Worm (Caenorhabditis elegans): ENCODE data around the gene cyp-29A2.

Gene cyp-29A2

ce11 chrV:11234350-11234749 is 17.0 kb downstream of the cyp-29A2 start, which contains the start of gene T19B10.5:
Gene T19B10.5, plus strand, starts transcription at chrV:11234650.
- TF ChIP-seq sea-2 (GFP tag; IDR thresholded peaks at IDR 0.05) (no peak), hlh-26 (GFP tag; conservative IDR thresholded peaks at IDR 0.05) (no peak), dpff-1 (tag; optimal IDR thresholded peaks at IDR 0.05) (no peak), nfya-1 (tag; optimal IDR thresholded peaks at IDR 0.05; ENCODE audit: borderline replicate concordance, insufficient read depth) (no peak), mes-4 (tag; optimal IDR thresholded peaks at IDR 0.05) (no peak), lsy-27 (tag; optimal IDR thresholded peaks at IDR 0.05; ENCODE audit: borderline replicate concordance, insufficient read depth) (no peak), rec-8 (tag; optimal IDR thresholded peaks at IDR 0.05) (no peak), snpc-4 (GFP tag; optimal IDR thresholded peaks at IDR 0.05) (no peak), snpc-4 (tag; optimal IDR thresholded peaks at IDR 0.05) (no peak), ztf-6 (GFP tag; IDR thresholded peaks at IDR 0.05) (no peak), lir-1 (GFP tag; conservative IDR thresholded peaks at IDR 0.05) (no peak), bed-2 (GFP tag; IDR thresholded peaks at IDR 0.05) (no peak), ceh-58 (GFP tag; IDR thresholded peaks at IDR 0.05) (no peak), hmg-1.2 (GFP tag; IDR thresholded peaks at IDR 0.05) (no peak)

ce11 chrV:11235876-11236275 is 18.5 kb downstream of the cyp-29A2 start:
- TF ChIP-seq pha-4 (tag; optimal IDR thresholded peaks at IDR 0.05) (no peak), ets-4 (GFP tag; optimal IDR thresholded peaks at IDR 0.05) (peak; percentile 14), nhr-80 (tag; optimal IDR thresholded peaks at IDR 0.05) (peak; percentile 81)

- TF ChIP-seq ekl-4 (GFP tag; IDR thresholded peaks at IDR 0.05): peak; percentile 84
- peak; percentile 78 for TF ChIP-seq lin-26 (GFP tag; IDR thresholded peaks at IDR 0.05)
- TF ChIP-seq zfh-2 (GFP tag; conservative IDR thresholded peaks at IDR 0.05): no peak
- TF ChIP-seq F57C9.4 (tag; optimal IDR thresholded peaks at IDR 0.05): no peak
- peak; percentile 88 for TF ChIP-seq xnd-1 (tag; optimal IDR thresholded peaks at IDR 0.05)
- no peak for TF ChIP-seq tbx-9 (tag; optimal IDR thresholded peaks at IDR 0.05; ENCODE audit: borderline replicate concordance)
- TF ChIP-seq egl-18 (GFP tag; IDR thresholded peaks at IDR 0.05): no peak
- peak; percentile 95 for TF ChIP-seq dox-1 (GFP tag; IDR thresholded peaks at IDR 0.05)
- peak; percentile 90 for TF ChIP-seq unc-130 (GFP tag; optimal IDR thresholded peaks at IDR 0.05)
- no peak for TF ChIP-seq F57A8.1 (GFP tag; optimal IDR thresholded peaks at IDR 0.05)
- TF ChIP-seq let-526 (GFP tag; IDR thresholded peaks at IDR 0.05): 0 out of 2 replicates have a peak, but pooled peaks have one; percentile 23
- no peak for TF ChIP-seq ztf-6 (GFP tag; IDR thresholded peaks at IDR 0.05)
- peak; percentile 92 for TF ChIP-seq B0336.3 (GFP tag; IDR thresholded peaks at IDR 0.05)
- no peak for TF ChIP-seq nhr-120 (GFP tag; IDR thresholded peaks at IDR 0.05)
- TF ChIP-seq bed-2 (GFP tag; IDR thresholded peaks at IDR 0.05): 0 out of 2 replicates have a peak, but pooled peaks have one; percentile 62
- TF ChIP-seq lsy-27 (tag; optimal IDR thresholded peaks at IDR 0.05; ENCODE audit: borderline replicate concordance, insufficient read depth): no peak
- TF ChIP-seq F22D6.2 (tag; optimal IDR thresholded peaks at IDR 0.05): no peak
- TF ChIP-seq Y79H2A.3 (GFP tag; conservative IDR thresholded peaks at IDR 0.05): peak; percentile 55; the same call in 1 of the 2 replicates
- TF ChIP-seq aptf-3 (GFP tag; IDR thresholded peaks at IDR 0.05): no peak
- no peak for TF ChIP-seq cebp-1 (GFP tag; IDR thresholded peaks at IDR 0.05)
- no peak for TF ChIP-seq cebp-1 (tag; optimal IDR thresholded peaks at IDR 0.05)
- TF ChIP-seq F33H1.4 (GFP tag; IDR thresholded peaks at IDR 0.05): peak; percentile 81
- TF ChIP-seq rec-8 (tag; optimal IDR thresholded peaks at IDR 0.05): no peak
- TF ChIP-seq nfyb-1 (GFP tag; IDR thresholded peaks at IDR 0.05): 0 out of 2 replicates have a peak, but pooled peaks have one; percentile 14
- TF ChIP-seq hmg-20 (GFP tag; IDR thresholded peaks at IDR 0.05): no peak
- peak; percentile 81 for TF ChIP-seq Y95B8A.8 (GFP tag; IDR thresholded peaks at IDR 0.05)
- TF ChIP-seq lin-35 (GFP tag; optimal IDR thresholded peaks at IDR 0.05): peak; percentile 8 to 59 (median 43)
- TF ChIP-seq sptf-2 (GFP tag; optimal IDR thresholded peaks at IDR 0.05): no peak
- no peak for TF ChIP-seq ZK185.1 (tag; optimal IDR thresholded peaks at IDR 0.05; ENCODE audit: poor library complexity, severe bottlenecking)
- 0 out of 2 replicates have a peak, but pooled peaks have one; percentile 41 for TF ChIP-seq ceh-40 (GFP tag; IDR thresholded peaks at IDR 0.05)
- no peak for TF ChIP-seq Y53F4B.3 (GFP tag; IDR thresholded peaks at IDR 0.05)
- TF ChIP-seq attf-3 (GFP tag; conservative IDR thresholded peaks at IDR 0.05): peak; percentile 60; the same call in 1 of the 2 replicates
Observed at ce11 chrV:11239187-11239725, 21.9 kb downstream of the cyp-29A2 start, which contains the start of the genes dvc-1 and ima-1. Gene dvc-1, minus strand, starts transcription at chrV:11239331. Gene ima-1, plus strand, starts transcription at chrV:11239675.
